Worm (Caenorhabditis elegans) whole organism, L3 larva: Measurements from ENCODE around the gene srh-300.
"Not testable (repeated sequence)": the region's sequence is repeated elsewhere in the genome, so short reads cannot be mapped to it uniquely, and the experiment has no call there.

ENCODE experiments used
- R02D3.7 ChIP-seq: fragments of 150-350 bp; optimal IDR thresholded peaks from 2 replicates; lab custom pipeline; 2014; ENCODE audit warnings: missing biosample characterization, missing genetic modification characterization
- aly-2 ChIP-seq: fragments of 150-350 bp; optimal IDR thresholded peaks from 2 replicates; lab custom pipeline; 2014; ENCODE audit warnings: missing biosample characterization, missing genetic modification characterization
- ama-1 ChIP-seq: fragments of 150-350 bp; optimal IDR thresholded peaks from 2 replicates; lab custom pipeline; 2018
- ceh-28 ChIP-seq: fragments of 150-350 bp; optimal IDR thresholded peaks from 2 replicates; lab custom pipeline; 2014; ENCODE audit warnings: missing biosample characterization, missing genetic modification reagents, missing genetic modification characterization
- ceh-82 ChIP-seq: fragments of 150-350 bp; optimal IDR thresholded peaks from 2 replicates; lab custom pipeline; 2014; ENCODE audit warnings: missing biosample characterization, missing genetic modification characterization
- daf-12 ChIP-seq: fragments of 150-350 bp; optimal IDR thresholded peaks from 2 replicates; lab custom pipeline; 2014; ENCODE audit warnings: missing biosample characterization, missing genetic modification reagents, missing genetic modification characterization
- egl-5 ChIP-seq: fragments of 150-350 bp; optimal IDR thresholded peaks from 2 replicates; lab custom pipeline; 2017; ENCODE audit warnings: missing biosample characterization, missing genetic modification reagents, missing genetic modification characterization, inconsistent platforms
- elt-2 ChIP-seq: sonication (generic microtip); optimal IDR thresholded peaks from 2 replicates; lab custom pipeline; 2016; ENCODE audit warnings: missing genetic modification reagents, mild to moderate bottlenecking, missing genetic modification characterization, missing compliant biosample characterization
- fkh-2 ChIP-seq: fragments of 150-350 bp; optimal IDR thresholded peaks from 2 replicates; lab custom pipeline; 2014; ENCODE audit warnings: missing biosample characterization, missing genetic modification reagents, missing genetic modification characterization
- fos-1 ChIP-seq: fragments of 150-350 bp; optimal IDR thresholded peaks from 2 replicates; lab custom pipeline; 2014; ENCODE audit warnings: missing biosample characterization, missing genetic modification characterization
- hmg-11 ChIP-seq: sonication (generic microtip); optimal IDR thresholded peaks from 2 replicates; lab custom pipeline; 2016; ENCODE audit warnings: missing genetic modification characterization, missing compliant biosample characterization
- lin-15B ChIP-seq: fragments of 150-350 bp; optimal IDR thresholded peaks from 2 replicates; lab custom pipeline; 2014; ENCODE audit warnings: missing biosample characterization, missing genetic modification characterization
- mdl-1 ChIP-seq: fragments of 150-350 bp; optimal IDR thresholded peaks from 2 replicates; lab custom pipeline; 2014; ENCODE audit warnings: missing biosample characterization, missing genetic modification characterization
- mml-1 ChIP-seq: fragments of 150-350 bp; sonication (generic microtip); optimal IDR thresholded peaks from 3 replicates; lab custom pipeline; 2014; ENCODE audit warnings: missing biosample characterization, missing genetic modification characterization
- nfya-1 ChIP-seq: sonication (generic microtip); optimal IDR thresholded peaks from 2 replicates; lab custom pipeline; 2017; ENCODE audit warnings: missing genetic modification characterization, mild to moderate bottlenecking, missing compliant biosample characterization, antibody characterized with exemption, moderate library complexity; ENCODE audit not compliant: insufficient read depth
- nhr-12 ChIP-seq: fragments of 150-350 bp; optimal IDR thresholded peaks from 2 replicates; lab custom pipeline; 2014; ENCODE audit warnings: missing biosample characterization, missing genetic modification characterization
- nhr-23 ChIP-seq: fragments of 150-350 bp; optimal IDR thresholded peaks from 2 replicates; lab custom pipeline; 2014; ENCODE audit warnings: missing biosample characterization, missing genetic modification reagents, missing genetic modification characterization
- nhr-237 ChIP-seq: fragments of 150-350 bp; optimal IDR thresholded peaks from 2 replicates; lab custom pipeline; 2014; ENCODE audit warnings: missing biosample characterization, missing genetic modification characterization
- nhr-25 ChIP-seq: sonication (generic microtip); optimal IDR thresholded peaks from 2 replicates; lab custom pipeline; 2017; ENCODE audit warnings: missing biosample characterization, missing genetic modification characterization
- nhr-43 ChIP-seq: sonication (generic microtip); optimal IDR thresholded peaks from 2 replicates; lab custom pipeline; 2016; ENCODE audit warnings: mild to moderate bottlenecking, missing genetic modification characterization, missing compliant biosample characterization; ENCODE audit not compliant: poor library complexity, severe bottlenecking
- nhr-67 ChIP-seq: fragments of 150-350 bp; optimal IDR thresholded peaks from 2 replicates; lab custom pipeline; 2014; ENCODE audit warnings: missing biosample characterization, missing genetic modification characterization
- pha-4 ChIP-seq: fragments of 150-350 bp; optimal IDR thresholded peaks from 2 replicates; lab custom pipeline; 2014; ENCODE audit warnings: missing biosample characterization, missing genetic modification reagents, missing genetic modification characterization
- pqm-1 ChIP-seq: fragments of 150-350 bp; optimal IDR thresholded peaks from 2 replicates; lab custom pipeline; 2017; ENCODE audit warnings: missing biosample characterization, missing genetic modification characterization, inconsistent platforms
- snpc-4 ChIP-seq: fragments of 150-350 bp; optimal IDR thresholded peaks from 2 replicates; lab custom pipeline; 2014; ENCODE audit warnings: missing biosample characterization, missing genetic modification characterization
- tbx-2 ChIP-seq: sonication (generic microtip); optimal IDR thresholded peaks from 2 replicates; lab custom pipeline; 2016; ENCODE audit warnings: mild to moderate bottlenecking, missing genetic modification characterization, missing compliant biosample characterization
- unc-62 ChIP-seq: fragments of 150-350 bp; sonication (generic microtip); optimal IDR thresholded peaks from 4 replicates; lab custom pipeline; 2014; ENCODE audit warnings: missing biosample characterization, missing genetic modification reagents, missing genetic modification characterization
- zag-1 ChIP-seq: fragments of 150-350 bp; optimal IDR thresholded peaks from 2 replicates; lab custom pipeline; 2014; ENCODE audit warnings: missing biosample characterization, missing genetic modification characterization
- ztf-11 ChIP-seq: fragments of 150-350 bp; optimal IDR thresholded peaks from 2 replicates; lab custom pipeline; 2014; ENCODE audit warnings: missing biosample characterization, missing genetic modification characterization

The srh-300 gene

DNA sequence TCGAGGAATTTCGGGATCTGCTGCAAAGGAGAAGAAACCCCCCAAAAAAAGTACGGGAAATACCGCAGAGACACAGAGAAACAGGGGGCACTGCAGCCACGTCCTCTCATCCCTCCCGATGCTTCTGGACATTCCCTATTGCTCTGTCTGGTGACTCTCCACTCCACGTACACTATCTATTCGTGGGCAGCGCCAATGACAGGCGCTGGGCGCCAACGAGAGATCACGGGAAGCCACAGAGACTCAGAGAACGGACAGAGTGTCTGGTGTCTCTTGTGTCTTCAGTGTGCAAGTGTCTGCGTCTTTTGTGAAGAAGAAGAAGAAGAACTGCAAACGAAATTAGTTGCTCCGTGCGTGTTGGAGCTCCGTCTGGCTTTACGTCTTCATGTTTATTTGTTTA is 36.0 kb downstream of the srh-300 start (continued):
- TF ChIP-seq tbx-2 (tag; lab: Kevin White, UChicago) (peak; percentile 68), hmg-11 (tag; lab: Kevin White, UChicago) (peak; percentile 93), zag-1 (tag; lab: Kevin White, UChicago) (no peak), nhr-43 (tag; lab: Kevin White, UChicago) (no peak)

- no peak for TF ChIP-seq nhr-43 (tag; lab: Kevin White, UChicago)
- TF ChIP-seq unc-62 (GFP tag; lab: Kevin White, UChicago) = no peak
- no peak for TF ChIP-seq zag-1 (tag; lab: Kevin White, UChicago)
- TF ChIP-seq egl-5 (tag; lab: Kevin White, UChicago) = no peak
- TF ChIP-seq fkh-2 (tag; lab: Kevin White, UChicago) = no peak
Observed at ce11 chrV:17859065-17859464, 37.2 kb downstream of the srh-300 start.

ce11 chrV:17859519-17859918 is 37.6 kb downstream of the srh-300 start:
- TF ChIP-seq daf-12 (tag; lab: Kevin White, UChicago) = no peak
- TF ChIP-seq pha-4 (tag; lab: Kevin White, UChicago) = no peak
- no peak for TF ChIP-seq nhr-67 (tag; lab: Kevin White, UChicago)

DNA sequence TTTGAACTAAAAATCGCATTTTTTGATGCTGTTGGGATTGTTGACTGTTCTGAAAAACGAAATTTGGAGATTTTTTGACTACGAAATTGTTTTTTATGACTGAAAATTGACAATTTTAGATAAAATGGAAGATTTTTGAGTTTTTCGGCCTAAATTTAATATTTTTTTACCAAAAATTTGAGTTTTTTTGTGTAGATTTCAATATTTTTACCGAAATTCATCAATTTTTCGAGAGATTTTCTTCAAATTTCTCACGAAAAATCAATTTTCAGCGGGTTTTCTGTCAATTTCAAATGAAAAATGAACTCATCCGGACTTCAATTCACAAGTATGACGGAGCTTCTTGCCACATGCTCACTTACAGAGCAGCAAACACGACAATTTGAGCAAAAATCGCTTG is 43.4 kb downstream of the srh-300 start, which contains the start of gene Y59A8A.8:
Gene Y59A8A.8, plus strand, starts transcription at position 301 of the 400 bp plus-strand sequence.
- not testable (repeated sequence) for TF ChIP-seq ama-1 (lab: Kevin White, UChicago); zag-1 (tag; lab: Kevin White, UChicago); ceh-28 (tag; lab: Kevin White, UChicago)

DNA sequence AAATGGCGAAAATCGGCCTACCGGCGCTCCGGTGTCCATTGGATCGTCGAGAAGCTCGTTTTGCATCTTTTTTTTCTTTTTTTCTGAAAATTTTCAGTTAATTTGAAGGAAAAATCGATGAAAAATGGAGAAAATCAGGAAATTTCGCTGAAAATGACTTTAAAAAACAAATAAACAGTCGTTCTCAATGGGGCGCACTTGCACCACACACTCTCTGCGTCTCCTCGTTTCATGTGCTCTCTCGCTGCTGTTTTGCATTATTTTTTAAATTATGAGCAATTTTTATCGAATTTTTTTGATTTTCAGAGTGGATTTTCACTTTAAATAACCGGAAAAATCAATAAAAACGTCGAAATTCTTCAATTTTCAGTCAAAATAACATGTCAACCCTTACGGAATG is 48.7 kb downstream of the srh-300 start, which contains the start of gene csn-1:
Gene csn-1, minus strand, starts transcription at position 83 of the 400 bp plus-strand sequence.
- TF ChIP-seq lin-15B (tag; lab: Kevin White, UChicago) (peak; percentile 52), pha-4 (tag; lab: Kevin White, UChicago) (peak; percentile 45), nhr-43 (tag; lab: Kevin White, UChicago) (no peak), nhr-237 (no peak), mdl-1 (tag; lab: Kevin White, UChicago) (no peak), fos-1 (tag; lab: Kevin White, UChicago) (no peak), mml-1 (tag; lab: Kevin White, UChicago) (no peak), unc-62 (GFP tag; lab: Kevin White, UChicago) (no peak), R02D3.7 (tag; lab: Kevin White, UChicago) (no peak), aly-2 (tag; lab: Kevin White, UChicago) (no peak), hmg-11 (tag; lab: Kevin White, UChicago) (peak; percentile 7), snpc-4 (tag; lab: Kevin White, UChicago) (peak; percentile 31)

ce11 chrV:17871049-17871448 is 49.1 kb downstream of the srh-300 start, which contains the start of gene phf-14:
TSS of gene phf-14 (plus strand) at chrV:17871393.
- TF ChIP-seq pqm-1 (tag; lab: Kevin White, UChicago) (peak; percentile 14), nhr-25 (peak; percentile 1), snpc-4 (tag; lab: Kevin White, UChicago) (peak; percentile 43), nhr-23 (peak; percentile 55), lin-15B (tag; lab: Kevin White, UChicago) (peak; percentile 80), nhr-12 (tag; lab: Kevin White, UChicago) (no peak), pha-4 (tag; lab: Kevin White, UChicago) (peak; percentile 73), nfya-1 (tag; lab: Kevin White, UChicago) (peak; percentile 50), ceh-82 (tag; lab: Kevin White, UChicago) (peak; percentile 22), elt-2 (tag; lab: Kevin White, UChicago) (peak; percentile 8), ztf-11 (tag; lab: Kevin White, UChicago) (no peak)
